Worm (Caenorhabditis elegans): ENCODE measurements around the gene usp-46.

DNA sequence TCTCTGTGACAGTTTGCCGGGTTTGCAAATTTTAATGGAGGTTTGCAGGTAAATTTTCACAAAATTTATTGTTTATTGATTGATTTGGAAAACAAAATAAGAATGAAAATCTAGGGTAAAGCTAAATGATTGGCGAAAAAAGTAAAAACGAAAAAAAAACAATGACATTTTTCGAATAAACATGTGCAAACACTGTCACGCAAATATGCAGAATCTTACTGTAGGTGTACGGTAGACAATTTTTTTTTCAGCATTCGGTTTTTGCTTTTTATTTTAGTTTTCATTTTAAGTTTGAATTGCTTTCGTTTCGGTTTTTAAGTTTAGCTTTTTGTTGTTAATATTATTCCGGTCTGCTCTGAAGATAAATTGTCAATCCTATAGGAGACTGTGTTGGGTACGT lies 41.5 kb downstream of the usp-46 start:
- TF ChIP-seq lin-32 (GFP tag; optimal IDR thresholded peaks at IDR 0.05) (no peak), pha-4 (tag; optimal IDR thresholded peaks at IDR 0.05) (no peak), unc-39 (tag; optimal IDR thresholded peaks at IDR 0.05) (no peak), elt-1 (tag; optimal IDR thresholded peaks at IDR 0.05; ENCODE audit: borderline replicate concordance, insufficient read depth) (no peak), sptf-1 (tag; optimal IDR thresholded peaks at IDR 0.05) (no peak)
